Worm (Caenorhabditis elegans) whole organism, young adult: ENCODE data around the gene btb-6.

Experiments
- D2030.7 ChIP-seq: fragments of 200-800 bp; sonication (Bioruptor generic); IDR thresholded peaks from 2 replicates; pipeline ENCODE4 v1.3.6; 2022; ENCODE audit warnings: missing genetic modification reagents, missing genetic modification characterization, missing compliant biosample characterization
- F10E7.11 ChIP-seq: sonication (generic microtip); optimal IDR thresholded peaks from 2 replicates; lab custom pipeline; 2017; ENCODE audit warnings: mild to moderate bottlenecking, missing genetic modification characterization, moderate library complexity, missing compliant biosample characterization
- F57A8.1 ChIP-seq: fragments of 200-800 bp; sonication (Bioruptor generic); optimal IDR thresholded peaks from 2 replicates; lab custom pipeline; 2018; ENCODE audit warnings: mild to moderate bottlenecking, missing genetic modification characterization, moderate library complexity, missing compliant biosample characterization
- T26A5.8 ChIP-seq: sonication (generic microtip); optimal IDR thresholded peaks from 2 replicates; lab custom pipeline; 2016; ENCODE audit warnings: missing genetic modification characterization, missing compliant biosample characterization
- Y56A3A.18 ChIP-seq: fragments of 200-800 bp; sonication (Bioruptor generic); IDR thresholded peaks from 2 replicates; pipeline ENCODE4 v1.3.6; 2022; ENCODE audit warnings: missing genetic modification reagents, missing genetic modification characterization, missing compliant biosample characterization
- ama-1 ChIP-seq, 3 experiments: fragments of 150-350 bp in 1 of 3; sonication (generic microtip) in 2 of 3; optimal IDR thresholded peaks; 2 replicates each; lab custom pipeline; 2014 to 2018; ENCODE audit warnings: missing biosample characterization in 2 of 3, missing genetic modification characterization in 2 of 3, missing genetic modification reagents in 2 of 3
- atf-7 ChIP-seq: sonication (generic microtip); optimal IDR thresholded peaks from 2 replicates; lab custom pipeline; 2017; ENCODE audit warnings: mild to moderate bottlenecking, missing genetic modification characterization, missing compliant biosample characterization
- ceh-79 ChIP-seq: sonication (generic microtip); optimal IDR thresholded peaks from 2 replicates; lab custom pipeline; 2017; ENCODE audit warnings: mild to moderate bottlenecking, missing genetic modification characterization, missing compliant biosample characterization
- dpff-1 ChIP-seq: sonication (generic microtip); optimal IDR thresholded peaks from 2 replicates; lab custom pipeline; 2017; ENCODE audit warnings: mild to moderate bottlenecking, missing genetic modification characterization, missing compliant biosample characterization
- efl-1 ChIP-seq: fragments of 150-350 bp; optimal IDR thresholded peaks from 2 replicates; lab custom pipeline; 2014; ENCODE audit warnings: missing biosample characterization, missing genetic modification reagents, missing genetic modification characterization
- gei-17 ChIP-seq: fragments of 200-800 bp; sonication (Bioruptor generic); optimal IDR thresholded peaks from 2 replicates; lab custom pipeline; 2018; ENCODE audit warnings: mild to moderate bottlenecking, missing genetic modification characterization, missing compliant biosample characterization
- hlh-12 ChIP-seq: sonication (generic microtip); optimal IDR thresholded peaks from 2 replicates; lab custom pipeline; 2016; ENCODE audit warnings: missing genetic modification characterization, missing compliant biosample characterization
- lin-26 ChIP-seq: fragments of 200-800 bp; sonication (Bioruptor generic); IDR thresholded peaks from 2 replicates; pipeline ENCODE4 v1.3.6; 2022; ENCODE audit warnings: missing genetic modification reagents, missing genetic modification characterization, missing compliant biosample characterization
- lin-40 ChIP-seq: sonication (generic microtip); optimal IDR thresholded peaks from 2 replicates; lab custom pipeline; 2016; ENCODE audit warnings: missing genetic modification characterization, mild to moderate bottlenecking, missing compliant biosample characterization, missing genotype, missing genetic modification reagents
- lin-54 ChIP-seq: fragments of 200-800 bp; sonication (Bioruptor generic); optimal IDR thresholded peaks from 2 replicates; lab custom pipeline; 2018; ENCODE audit warnings: mild to moderate bottlenecking, missing genetic modification characterization, missing compliant biosample characterization
- lsy-27 ChIP-seq: sonication (generic microtip); optimal IDR thresholded peaks from 2 replicates; lab custom pipeline; 2017; ENCODE audit warnings: missing genetic modification characterization, mild to moderate bottlenecking, missing compliant biosample characterization, antibody characterized with exemption, missing genotype, borderline replicate concordance; ENCODE audit not compliant: insufficient read depth
- mel-28 ChIP-seq: sonication (generic microtip); optimal IDR thresholded peaks from 2 replicates; lab custom pipeline; 2016; ENCODE audit warnings: borderline replicate concordance, mild to moderate bottlenecking, missing genetic modification characterization, missing compliant biosample characterization
- sptf-2 ChIP-seq: fragments of 200-800 bp; sonication (Bioruptor generic); optimal IDR thresholded peaks from 2 replicates; lab custom pipeline; 2018; ENCODE audit warnings: mild to moderate bottlenecking, missing genetic modification characterization, missing compliant biosample characterization
- ztf-22 ChIP-seq: fragments of 200-800 bp; sonication (Bioruptor generic); optimal IDR thresholded peaks from 2 replicates; lab custom pipeline; 2018; ENCODE audit warnings: mild to moderate bottlenecking, missing genetic modification characterization, moderate library complexity, missing compliant biosample characterization

btb-6 gene

DNA sequence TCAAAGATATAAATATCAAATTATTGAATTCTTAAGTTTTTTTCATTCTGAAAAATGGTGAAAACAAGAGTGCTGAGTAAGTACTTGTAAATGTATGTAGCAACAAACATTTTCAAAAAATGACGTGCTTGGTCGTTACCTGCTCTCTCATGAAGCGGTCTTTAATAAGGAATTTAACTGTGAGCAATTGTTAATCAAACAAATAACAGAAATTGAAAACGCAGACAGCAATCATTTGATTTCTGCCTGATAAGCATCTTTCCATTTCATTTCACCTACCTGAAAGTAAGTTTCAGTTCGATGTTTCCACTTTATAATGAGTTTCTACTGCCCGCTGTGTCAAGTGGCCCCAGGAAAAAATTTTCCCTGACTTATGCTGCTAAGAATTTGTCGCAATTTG lies 48.0 kb downstream of the btb-6 start, which contains the start of gene math-28:
Gene math-28, plus strand, starts transcription at position 301 of the 400 bp plus-strand sequence.
- TF ChIP-seq atf-7 (tag; lab: Kevin White, UChicago) (no peak), sptf-2 (no peak), lin-54 (GFP tag; lab: Kevin White, UChicago) (no peak), dpff-1 (tag; lab: Kevin White, UChicago) (no peak), F57A8.1 (GFP tag; lab: Kevin White, UChicago) (no peak), T26A5.8 (tag; lab: Kevin White, UChicago) (no peak), lin-26 (GFP tag; lab: Robert Waterston, UW) (no peak), F10E7.11 (tag; lab: Kevin White, UChicago) (no peak), D2030.7 (GFP tag; lab: Robert Waterston, UW) (no peak), ztf-22 (GFP tag; lab: Kevin White, UChicago) (no peak), efl-1 (GFP tag; lab: Kevin White, UChicago) (no peak), gei-17 (GFP tag; lab: Kevin White, UChicago) (no peak), ceh-79 (tag; lab: Kevin White, UChicago) (no peak), lsy-27 (no peak), ama-1 (optimal IDR thresholded peaks at IDR 0.05; lab: Kevin White, UChicago) (no peak), ama-1 (GFP tag; optimal IDR thresholded peaks at IDR 0.05; lab: Kevin White, UChicago) (no peak), hlh-12 (tag; lab: Kevin White, UChicago) (no peak), Y56A3A.18 (no peak), mel-28 (tag; lab: Kevin White, UChicago) (no peak), lin-40 (tag; lab: Kevin White, UChicago) (no peak)
